Fruit fly (Drosophila melanogaster) S2 (cell line): ENCODE data around the gene ss.

Source experiments
- CG8478 ChIP-seq: fragments of >200 bp; optimal IDR thresholded peaks from 2 replicates; lab custom pipeline; 2018
- CTCF ChIP-seq, 2 experiments: fragments of >200 bp; optimal IDR thresholded peaks; 2 replicates each; lab custom pipeline; 2018

DNA sequence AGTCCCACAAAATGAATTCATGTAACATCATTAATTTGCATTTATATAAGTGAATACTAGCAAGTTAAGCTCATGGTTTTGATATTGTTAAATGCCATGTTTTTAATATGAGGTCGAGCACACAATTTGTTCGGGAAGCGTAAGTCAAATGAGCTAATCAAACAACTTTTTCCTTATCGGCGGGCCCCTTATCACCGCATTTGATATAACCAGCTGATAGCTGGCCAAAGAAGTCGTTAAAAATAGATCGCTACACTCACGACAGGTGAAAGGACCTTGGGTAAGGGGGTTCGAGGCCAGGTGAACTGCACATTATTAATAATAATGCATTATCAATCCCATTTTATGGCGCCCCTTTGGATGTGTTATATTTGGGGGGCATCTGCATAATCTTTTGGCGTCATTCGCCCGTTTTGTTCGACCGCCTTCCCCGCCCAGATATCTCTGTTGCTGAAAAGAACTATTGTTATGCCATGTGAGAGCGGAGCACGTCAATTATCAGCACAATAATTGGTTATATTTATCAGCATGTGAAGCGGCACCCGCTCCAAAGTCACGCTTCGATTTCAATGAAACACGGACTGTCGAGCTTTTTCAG lies 44.1 kb upstream of the ss start:
- no peak for TF ChIP-seq CG8478
- no peak for TF ChIP-seq CTCF (optimal IDR thresholded peaks at IDR 0.05; lab: Kevin White, UChicago)
